Fruit fly (Drosophila melanogaster) whole organism, embryonic: ENCODE results near the gene jb.

Source experiments
- Asciz ChIP-seq: fragments of 200-800 bp; sonication (Bioruptor generic); optimal IDR thresholded peaks from 2 replicates; lab custom pipeline; 2017; ENCODE audit warnings: missing biosample characterization, mild to moderate bottlenecking, missing genetic modification characterization, missing genetic modification reagents
- Awh ChIP-seq: fragments of 200-800 bp; sonication (Bioruptor generic); IDR thresholded peaks from 2 replicates; pipeline ENCODE4, ENCODE4 v1.3.6; 2022; ENCODE audit warnings: missing biosample characterization, missing genetic modification characterization
- BEAF-32 ChIP-seq: fragments of 200-800 bp; sonication (Bioruptor generic); optimal IDR thresholded peaks from 3 replicates; lab custom pipeline; 2017; ENCODE audit warnings: missing biosample characterization, missing genetic modification characterization, mild to moderate bottlenecking, moderate library complexity, missing genetic modification reagents
- Bteb2 ChIP-seq: fragments of 200-800 bp; sonication (Bioruptor generic); optimal IDR thresholded peaks from 2 replicates; lab custom pipeline; 2016; ENCODE audit warnings: missing biosample characterization, missing genetic modification characterization
- CG10462 ChIP-seq: fragments of 200-800 bp; sonication (Bioruptor generic); optimal IDR thresholded peaks from 2 replicates; lab custom pipeline; 2016; ENCODE audit warnings: missing biosample characterization, missing genetic modification characterization
- CG12299 ChIP-seq: fragments of 200-800 bp; sonication (Bioruptor generic); optimal IDR thresholded peaks from 2 replicates; lab custom pipeline; 2018; ENCODE audit warnings: missing biosample characterization, mild to moderate bottlenecking, missing genetic modification characterization
- CG1233 ChIP-seq: fragments of 200-800 bp; sonication (Bioruptor generic); optimal IDR thresholded peaks from 4 replicates; lab custom pipeline; 2018; ENCODE audit warnings: missing biosample characterization, mild to moderate bottlenecking, missing genetic modification characterization
- CG12659 ChIP-seq: fragments of 200-800 bp; sonication (Bioruptor generic); optimal IDR thresholded peaks from 3 replicates; lab custom pipeline; 2017; ENCODE audit warnings: mild to moderate bottlenecking, missing biosample characterization, missing genetic modification reagents, missing genetic modification characterization
- CG12942 ChIP-seq: fragments of 200-800 bp; sonication (Bioruptor generic); optimal IDR thresholded peaks from 3 replicates; lab custom pipeline; 2016; ENCODE audit warnings: missing biosample characterization, missing genetic modification characterization
- CG15073 ChIP-seq: fragments of 200-800 bp; sonication (Bioruptor generic); optimal IDR thresholded peaks from 2 replicates; lab custom pipeline; 2016; ENCODE audit warnings: missing biosample characterization, missing genetic modification characterization
- CG15269 ChIP-seq: fragments of 200-800 bp; sonication (Bioruptor generic); optimal IDR thresholded peaks from 2 replicates; lab custom pipeline; 2018; ENCODE audit warnings: missing biosample characterization, mild to moderate bottlenecking, missing genetic modification characterization, moderate library complexity
- CG15479 ChIP-seq: fragments of 200-800 bp; sonication (Bioruptor generic); optimal IDR thresholded peaks from 3 replicates; lab custom pipeline; 2019; ENCODE audit warnings: missing biosample characterization, mild to moderate bottlenecking, missing genetic modification characterization, moderate library complexity
- CG15514 ChIP-seq: fragments of 200-800 bp; sonication (Bioruptor generic); optimal IDR thresholded peaks from 3 replicates; lab custom pipeline; 2017; ENCODE audit warnings: missing biosample characterization, missing genetic modification characterization, mild to moderate bottlenecking, moderate library complexity, missing genetic modification reagents
- CG16813 ChIP-seq: fragments of 200-800 bp; sonication (Bioruptor generic); IDR thresholded peaks from 3 replicates; pipeline ENCODE4 v1.3.6; 2022; ENCODE audit warnings: missing biosample characterization, missing genetic modification characterization; ENCODE audit not compliant: partially characterized antibody
- CG30403 ChIP-seq: fragments of 200-800 bp; sonication (Bioruptor generic); optimal IDR thresholded peaks from 3 replicates; lab custom pipeline; 2016; ENCODE audit warnings: missing biosample characterization, missing genetic modification characterization
- CG31388 ChIP-seq: fragments of 200-800 bp; sonication (Bioruptor generic); optimal IDR thresholded peaks from 2 replicates; lab custom pipeline; 2016; ENCODE audit warnings: missing biosample characterization, missing genetic modification characterization
- CG3838 ChIP-seq: fragments of 200-800 bp; sonication (Bioruptor generic); optimal IDR thresholded peaks from 3 replicates; lab custom pipeline; 2016; ENCODE audit warnings: missing biosample characterization, missing genetic modification characterization
- CG4424 ChIP-seq: fragments of 200-800 bp; sonication (Bioruptor generic); optimal IDR thresholded peaks from 3 replicates; lab custom pipeline; 2016; ENCODE audit warnings: missing biosample characterization, missing genetic modification characterization
- CG5245 ChIP-seq: fragments of 200-800 bp; sonication (Bioruptor generic); optimal IDR thresholded peaks from 3 replicates; lab custom pipeline; 2016; ENCODE audit warnings: missing biosample characterization, missing genetic modification characterization
- CG9437 ChIP-seq: fragments of 200-800 bp; sonication (Bioruptor generic); optimal IDR thresholded peaks from 2 replicates; lab custom pipeline; 2018; ENCODE audit warnings: missing biosample characterization, mild to moderate bottlenecking, missing genetic modification characterization
- Eip74EF ChIP-seq, 2 experiments: fragments of 200-800 bp in 1 of 2; fragments of >200 bp in 1 of 2; sonication (Bioruptor generic) in 1 of 2; optimal IDR thresholded peaks; 2 replicates each; lab custom pipeline; 2017 to 2019; ENCODE audit warnings: missing biosample characterization in 2 of 2, missing genetic modification characterization in 2 of 2, mild to moderate bottlenecking in 1 of 2, moderate library complexity in 1 of 2
- Fer1 ChIP-seq: fragments of 200-800 bp; sonication (Bioruptor generic); optimal IDR thresholded peaks from 2 replicates; lab custom pipeline; 2017; ENCODE audit warnings: missing biosample characterization, mild to moderate bottlenecking, missing genetic modification characterization
- Fer3 ChIP-seq: fragments of 200-800 bp; sonication (Bioruptor generic); optimal IDR thresholded peaks from 2 replicates; lab custom pipeline; 2018; ENCODE audit warnings: missing biosample characterization, mild to moderate bottlenecking, missing genetic modification characterization, moderate library complexity
- H2.0 ChIP-seq: fragments of 200-800 bp; sonication (Bioruptor generic); IDR thresholded peaks from 2 replicates; pipeline ENCODE4 v1.3.6; 2022; ENCODE audit warnings: missing biosample characterization, missing genetic modification characterization
- MESR4 ChIP-seq: fragments of 200-800 bp; sonication (Bioruptor generic); optimal IDR thresholded peaks from 2 replicates; lab custom pipeline; 2018; ENCODE audit warnings: missing biosample characterization, mild to moderate bottlenecking, missing genetic modification characterization, moderate library complexity
- Neu2 ChIP-seq: fragments of 200-800 bp; sonication (Bioruptor generic); optimal IDR thresholded peaks from 3 replicates; lab custom pipeline; 2016; ENCODE audit warnings: missing biosample characterization, missing genetic modification characterization, borderline replicate concordance
- Side ChIP-seq: fragments of 200-800 bp; sonication (Bioruptor generic); optimal IDR thresholded peaks from 2 replicates; lab custom pipeline; 2016; ENCODE audit warnings: missing biosample characterization, missing genetic modification characterization
- al ChIP-seq: fragments of 200-800 bp; sonication (Bioruptor generic); IDR thresholded peaks from 2 replicates; pipeline ENCODE4 v1.3.6; 2022; ENCODE audit warnings: missing biosample characterization, missing genetic modification characterization
- bcd ChIP-seq: fragments of 200-800 bp; sonication (Bioruptor generic); optimal IDR thresholded peaks from 2 replicates; lab custom pipeline; 2017; ENCODE audit warnings: missing biosample characterization, mild to moderate bottlenecking, missing genetic modification characterization
- da ChIP-seq: fragments of 200-800 bp; sonication (Bioruptor generic); optimal IDR thresholded peaks from 2 replicates; lab custom pipeline; 2016; ENCODE audit warnings: missing biosample characterization, missing genetic modification characterization
- dm ChIP-seq: fragments of 200-800 bp; sonication (Bioruptor generic); optimal IDR thresholded peaks from 3 replicates; lab custom pipeline; 2016; ENCODE audit warnings: missing biosample characterization, missing genetic modification characterization
- dysf ChIP-seq: fragments of 200-800 bp; sonication (Bioruptor generic); IDR thresholded peaks from 3 replicates; pipeline ENCODE4 v1.3.6; 2022; ENCODE audit warnings: missing biosample characterization, missing genetic modification characterization
- emc ChIP-seq: fragments of 200-800 bp; sonication (Bioruptor generic); optimal IDR thresholded peaks from 2 replicates; lab custom pipeline; 2016; ENCODE audit warnings: missing biosample characterization, missing genetic modification characterization
- exex ChIP-seq: fragments of 200-800 bp; sonication (Bioruptor generic); optimal IDR thresholded peaks from 4 replicates; lab custom pipeline; 2018; ENCODE audit warnings: missing biosample characterization, mild to moderate bottlenecking, missing genetic modification characterization, moderate library complexity
- eyg ChIP-seq: fragments of 200-800 bp; sonication (Bioruptor generic); optimal IDR thresholded peaks from 3 replicates; lab custom pipeline; 2016; ENCODE audit warnings: missing biosample characterization, missing genetic modification characterization
- gsb ChIP-seq: fragments of 200-800 bp; sonication (Bioruptor generic); IDR thresholded peaks from 2 replicates; pipeline ENCODE4 v1.3.6; 2022; ENCODE audit warnings: missing biosample characterization, missing genetic modification characterization
- lilli ChIP-seq: fragments of 200-800 bp; sonication (Bioruptor generic); optimal IDR thresholded peaks from 3 replicates; lab custom pipeline; 2016; ENCODE audit warnings: missing biosample characterization, missing genetic modification characterization
- lmd ChIP-seq: fragments of 200-800 bp; sonication (Bioruptor generic); IDR thresholded peaks from 2 replicates; pipeline ENCODE4 v1.3.6; 2022; ENCODE audit warnings: missing biosample characterization, missing genetic modification characterization
- maf-S ChIP-seq: fragments of 200-800 bp; sonication (Bioruptor generic); optimal IDR thresholded peaks from 2 replicates; lab custom pipeline; 2016; ENCODE audit warnings: missing biosample characterization, missing genetic modification characterization
- mam ChIP-seq: fragments of 200-800 bp; sonication (Bioruptor generic); optimal IDR thresholded peaks from 3 replicates; lab custom pipeline; 2016; ENCODE audit warnings: missing biosample characterization, missing genetic modification characterization
- org-1 ChIP-seq: fragments of 200-800 bp; sonication (Bioruptor generic); optimal IDR thresholded peaks from 2 replicates; lab custom pipeline; 2017; ENCODE audit warnings: missing biosample characterization, missing genetic modification characterization
- pb ChIP-seq: fragments of 200-800 bp; sonication (Bioruptor generic); optimal IDR thresholded peaks from 3 replicates; lab custom pipeline; 2016; ENCODE audit warnings: missing biosample characterization, missing genetic modification characterization
- pho ChIP-seq: fragments of 200-800 bp; sonication (Bioruptor generic); optimal IDR thresholded peaks from 2 replicates; lab custom pipeline; 2016; ENCODE audit warnings: missing biosample characterization, missing genetic modification characterization
- run ChIP-seq: fragments of 200-800 bp; sonication (Bioruptor generic); optimal IDR thresholded peaks from 3 replicates; lab custom pipeline; 2018; ENCODE audit warnings: missing biosample characterization, mild to moderate bottlenecking, missing genetic modification characterization
- ssp ChIP-seq: fragments of 200-800 bp; sonication (Bioruptor generic); IDR thresholded peaks from 2 replicates; pipeline ENCODE4 v1.3.6; 2022; ENCODE audit warnings: missing biosample characterization, missing genetic modification characterization
- stc ChIP-seq: fragments of 200-800 bp; sonication (Bioruptor generic); IDR thresholded peaks from 2 replicates; pipeline ENCODE4 v1.3.6; 2022; ENCODE audit warnings: missing biosample characterization, missing genetic modification characterization
- tgo ChIP-seq: fragments of 200-800 bp; sonication (Bioruptor generic); IDR thresholded peaks from 3 replicates; pipeline ENCODE4 v1.3.6; 2022; ENCODE audit warnings: missing biosample characterization, missing genetic modification characterization
- tin ChIP-seq: fragments of 200-800 bp; sonication (Bioruptor generic); optimal IDR thresholded peaks from 3 replicates; lab custom pipeline; 2016; ENCODE audit warnings: missing biosample characterization, missing genetic modification characterization
- trh ChIP-seq: fragments of 200-800 bp; sonication (Bioruptor generic); optimal IDR thresholded peaks from 2 replicates; lab custom pipeline; 2016; ENCODE audit warnings: missing biosample characterization, missing genetic modification characterization
- vfl ChIP-seq: fragments of 200-800 bp; sonication (Bioruptor generic); optimal IDR thresholded peaks from 2 replicates; lab custom pipeline; 2016; ENCODE audit warnings: missing biosample characterization, missing genetic modification characterization

The jb gene

dm6 chrX:20429482-20430204, 39.0 kb upstream of the jb start, which contains the start of the genes CG11710 and mal (continued):
- TF ChIP-seq CG15269: no peak
- TF ChIP-seq CG31388 (GFP tag; lab: Kevin White, UChicago): peak; percentile 52
- peak; percentile 56; the same call in 1 of the 2 replicates for TF ChIP-seq al
- peak; percentile 76 for TF ChIP-seq CG5245 (GFP tag; lab: Kevin White, UChicago)
- no peak for TF ChIP-seq Neu2
- peak; percentile 88 for TF ChIP-seq Fer1
- TF ChIP-seq dysf (GFP tag; lab: Robert Waterston, UW): peak; percentile 91
- peak; percentile 35; the same call in 1 of the 3 replicates for TF ChIP-seq CG16813
- TF ChIP-seq Bteb2 (GFP tag; lab: Kevin White, UChicago): peak; percentile 47
- TF ChIP-seq CG12659 (GFP tag; lab: Kevin White, UChicago): peak; percentile 82
- peak; percentile 54 for TF ChIP-seq CG15514 (GFP tag; lab: Kevin White, UChicago)
- peak; percentile 69 for TF ChIP-seq ssp (GFP tag; lab: Robert Waterston, UW)
- peak; percentile 8 for TF ChIP-seq MESR4
- TF ChIP-seq CG3838 (GFP tag; lab: Kevin White, UChicago): peak; percentile 47
- TF ChIP-seq CG1233 (GFP tag; lab: Kevin White, UChicago): peak; percentile 81
- TF ChIP-seq org-1 (GFP tag; lab: Kevin White, UChicago): peak; percentile 57
- TF ChIP-seq stc (GFP tag; lab: Robert Waterston, UW): peak; percentile 58
- peak; percentile 71 for TF ChIP-seq eyg (GFP tag; lab: Kevin White, UChicago)
- no peak for TF ChIP-seq da
- peak; percentile 84 for TF ChIP-seq Fer3 (tag; lab: Kevin White, UChicago)
- TF ChIP-seq CG4424 (GFP tag; lab: Kevin White, UChicago): peak; percentile 79
- no peak for TF ChIP-seq gsb (GFP tag; lab: Robert Waterston, UW)
- TF ChIP-seq Side (GFP tag; lab: Kevin White, UChicago): peak; percentile 44
- TF ChIP-seq run (tag; lab: Kevin White, UChicago): no peak
- TF ChIP-seq CG15479 (GFP tag; lab: Kevin White, UChicago): no peak
- TF ChIP-seq Awh: no peak
- peak; percentile 75 for TF ChIP-seq lilli
- peak; percentile 48 for TF ChIP-seq trh (GFP tag; lab: Kevin White, UChicago)
- peak; percentile 48 for TF ChIP-seq pho (GFP tag; lab: Kevin White, UChicago)
- peak; percentile 64 for TF ChIP-seq pb (GFP tag; lab: Kevin White, UChicago)
- TF ChIP-seq CG15073 (GFP tag; lab: Kevin White, UChicago): no peak
- peak; percentile 43 for TF ChIP-seq vfl
- TF ChIP-seq lmd (GFP tag; lab: Robert Waterston, UW): peak; percentile 86
- TF ChIP-seq H2.0 (GFP tag; lab: Robert Waterston, UW): peak; percentile 50
- TF ChIP-seq BEAF-32: peak; percentile 43
- TF ChIP-seq CG30403 (GFP tag; lab: Kevin White, UChicago): peak; percentile 83
- peak; percentile 41 for TF ChIP-seq emc (GFP tag; lab: Kevin White, UChicago)
- no peak for TF ChIP-seq Eip74EF (GFP tag; optimal IDR thresholded peaks at IDR 0.05; lab: Kevin White, UChicago)
- peak; percentile 30 for TF ChIP-seq CG12299
- TF ChIP-seq dm (GFP tag; lab: Kevin White, UChicago): peak; percentile 15
- peak; percentile 48 for TF ChIP-seq maf-S (GFP tag; lab: Kevin White, UChicago)
- peak; percentile 48 for TF ChIP-seq exex (tag; lab: Kevin White, UChicago)
- peak; percentile 61 for TF ChIP-seq CG9437 (GFP tag; lab: Kevin White, UChicago)
- TF ChIP-seq Asciz (GFP tag; lab: Kevin White, UChicago): no peak
- peak; percentile 43 for TF ChIP-seq CG10462 (GFP tag; lab: Kevin White, UChicago)
- TF ChIP-seq bcd (GFP tag; lab: Kevin White, UChicago): peak; percentile 78
- TF ChIP-seq tin (GFP tag; lab: Kevin White, UChicago): peak; percentile 82
- peak; percentile 32 for TF ChIP-seq CG12942 (GFP tag; lab: Kevin White, UChicago)
- peak; percentile 74 for TF ChIP-seq mam
- peak; percentile 77 for TF ChIP-seq tgo
